Fruit fly (Drosophila melanogaster) S2 (cell line): ENCODE data around the gene CG32544.

Experiments
- CG8478 ChIP-seq: fragments of >200 bp; optimal IDR thresholded peaks from 2 replicates; lab custom pipeline; 2018
- CTCF ChIP-seq, 2 experiments: fragments of >200 bp; optimal IDR thresholded peaks; 2 replicates each; lab custom pipeline; 2018

- no peak for TF ChIP-seq CG8478
- no peak for TF ChIP-seq CTCF (optimal IDR thresholded peaks at IDR 0.05; lab: Kevin White, UChicago)
Measured at dm6 chrX:18835500-18835899, 24.6 kb upstream of the CG32544 start.
